Fruit fly (Drosophila melanogaster) whole organism, embryonic: ENCODE measurements around the gene asf1.

Experiments used
- Atf3 ChIP-seq: fragments of 200-800 bp; sonication (Bioruptor generic); optimal IDR thresholded peaks from 3 replicates; lab custom pipeline; 2016; ENCODE audit warnings: missing biosample characterization, missing genetic modification characterization
- Blimp-1 ChIP-seq: fragments of 200-800 bp; sonication (Bioruptor generic); optimal IDR thresholded peaks from 3 replicates; lab custom pipeline; 2018; ENCODE audit warnings: missing biosample characterization, missing genetic modification characterization, mild to moderate bottlenecking, moderate library complexity, missing genetic modification reagents
- CG10267 ChIP-seq: fragments of 200-800 bp; sonication (Bioruptor generic); optimal IDR thresholded peaks from 2 replicates; lab custom pipeline; 2018; ENCODE audit warnings: missing biosample characterization, mild to moderate bottlenecking, missing genetic modification characterization, moderate library complexity
- CG11504 ChIP-seq: fragments of 200-800 bp; sonication (Bioruptor generic); optimal IDR thresholded peaks from 3 replicates; lab custom pipeline; 2019; ENCODE audit warnings: missing biosample characterization, mild to moderate bottlenecking, missing genetic modification characterization, moderate library complexity
- CG11560 ChIP-seq: fragments of 200-800 bp; sonication (Bioruptor generic); IDR thresholded peaks from 3 replicates; pipeline ENCODE4 v1.3.6; 2022; ENCODE audit warnings: missing biosample characterization, missing genetic modification characterization
- CG15479 ChIP-seq: fragments of 200-800 bp; sonication (Bioruptor generic); optimal IDR thresholded peaks from 3 replicates; lab custom pipeline; 2019; ENCODE audit warnings: missing biosample characterization, mild to moderate bottlenecking, missing genetic modification characterization, moderate library complexity
- CG15601 ChIP-seq: fragments of 200-800 bp; sonication (Bioruptor generic); optimal IDR thresholded peaks from 3 replicates; lab custom pipeline; 2019; ENCODE audit warnings: missing biosample characterization, mild to moderate bottlenecking, missing genetic modification characterization, moderate library complexity
- CG16779 ChIP-seq: fragments of 200-800 bp; sonication (Bioruptor generic); IDR thresholded peaks from 2 replicates; pipeline ENCODE4 v1.3.6; 2022; ENCODE audit warnings: missing biosample characterization, missing genetic modification characterization
- CG16813 ChIP-seq: fragments of 200-800 bp; sonication (Bioruptor generic); IDR thresholded peaks from 3 replicates; pipeline ENCODE4 v1.3.6; 2022; ENCODE audit warnings: missing biosample characterization, missing genetic modification characterization; ENCODE audit not compliant: partially characterized antibody
- CG1792 ChIP-seq: fragments of 200-800 bp; sonication (Bioruptor generic); optimal IDR thresholded peaks from 2 replicates; lab custom pipeline; 2016; ENCODE audit warnings: missing biosample characterization, missing genetic modification characterization
- CG18011 ChIP-seq: fragments of 200-800 bp; sonication (Bioruptor generic); optimal IDR thresholded peaks from 2 replicates; lab custom pipeline; 2017; ENCODE audit warnings: missing biosample characterization, missing genetic modification characterization, mild to moderate bottlenecking, moderate library complexity, missing genotype
- CG18262 ChIP-seq: fragments of 200-800 bp; optimal IDR thresholded peaks from 3 replicates; lab custom pipeline; 2019; ENCODE audit warnings: missing biosample characterization, mild to moderate bottlenecking, missing genetic modification characterization, moderate library complexity
- CG18764 ChIP-seq: fragments of 200-800 bp; sonication (Bioruptor generic); optimal IDR thresholded peaks from 3 replicates; lab custom pipeline; 2016; ENCODE audit warnings: missing biosample characterization, missing genetic modification characterization
- CG3407 ChIP-seq: fragments of 200-800 bp; sonication (Bioruptor generic); optimal IDR thresholded peaks from 2 replicates; lab custom pipeline; 2018; ENCODE audit warnings: missing biosample characterization, mild to moderate bottlenecking, missing genetic modification characterization
- CG3995 ChIP-seq: fragments of 200-800 bp; sonication (Bioruptor generic); optimal IDR thresholded peaks from 3 replicates; lab custom pipeline; 2016; ENCODE audit warnings: missing biosample characterization, missing genetic modification characterization
- CG6689 ChIP-seq: fragments of 200-800 bp; sonication (Bioruptor generic); IDR thresholded peaks from 2 replicates; pipeline ENCODE4 v1.3.6; 2022; ENCODE audit warnings: missing biosample characterization, missing genetic modification characterization
- CG6813 ChIP-seq: fragments of 200-800 bp; sonication (Bioruptor generic); optimal IDR thresholded peaks from 2 replicates; lab custom pipeline; 2017; ENCODE audit warnings: missing biosample characterization, missing genetic modification characterization, mild to moderate bottlenecking, moderate library complexity, missing genetic modification reagents
- CG6854 ChIP-seq: fragments of 200-800 bp; sonication (Bioruptor generic); optimal IDR thresholded peaks from 3 replicates; lab custom pipeline; 2017; ENCODE audit warnings: missing biosample characterization, mild to moderate bottlenecking, missing genetic modification characterization
- CG8359 ChIP-seq: fragments of 200-800 bp; sonication (Bioruptor generic); optimal IDR thresholded peaks from 2 replicates; lab custom pipeline; 2017; ENCODE audit warnings: missing biosample characterization, mild to moderate bottlenecking, missing genetic modification characterization, borderline replicate concordance
- CG9876 ChIP-seq: fragments of 200-800 bp; sonication (Bioruptor generic); optimal IDR thresholded peaks from 2 replicates; lab custom pipeline; 2016; ENCODE audit warnings: missing biosample characterization, missing genetic modification characterization
- CTCF ChIP-seq: fragments of 200-800 bp; sonication (Bioruptor generic); optimal IDR thresholded peaks from 2 replicates; lab custom pipeline; 2017; ENCODE audit warnings: missing biosample characterization, mild to moderate bottlenecking, missing genetic modification characterization, moderate library complexity
- CoRest ChIP-seq: fragments of 200-800 bp; sonication (Bioruptor generic); optimal IDR thresholded peaks from 3 replicates; lab custom pipeline; 2018; ENCODE audit warnings: missing biosample characterization, mild to moderate bottlenecking, missing genetic modification characterization, moderate library complexity
- Deaf1 ChIP-seq: fragments of 200-800 bp; optimal IDR thresholded peaks from 3 replicates; lab custom pipeline; 2019; ENCODE audit warnings: missing biosample characterization, mild to moderate bottlenecking, missing genetic modification characterization, moderate library complexity
- Dfd ChIP-seq, 2 experiments: fragments of >200 bp; optimal IDR thresholded peaks; 2 replicates each; lab custom pipeline; 2017; ENCODE audit warnings: missing biosample characterization in 2 of 2, missing genetic modification characterization in 2 of 2
- HHEX ChIP-seq: fragments of 200-800 bp; sonication (Bioruptor generic); optimal IDR thresholded peaks from 3 replicates; lab custom pipeline; 2017; ENCODE audit warnings: missing biosample characterization, mild to moderate bottlenecking, missing genetic modification characterization, missing genetic modification reagents
- Hmx ChIP-seq: fragments of 200-800 bp; sonication (Bioruptor generic); optimal IDR thresholded peaks from 2 replicates; lab custom pipeline; 2016; ENCODE audit warnings: missing biosample characterization, missing genetic modification characterization
- Nf-YA ChIP-seq: fragments of 200-800 bp; sonication (Bioruptor generic); IDR thresholded peaks from 2 replicates; pipeline ENCODE4 v1.3.6; 2022; ENCODE audit warnings: missing biosample characterization, missing genetic modification characterization
- Sin3A ChIP-seq: fragments of >200 bp; optimal IDR thresholded peaks from 2 replicates; lab custom pipeline; 2018
- Six4 ChIP-seq: fragments of 200-800 bp; sonication (Bioruptor generic); optimal IDR thresholded peaks from 2 replicates; lab custom pipeline; 2016; ENCODE audit warnings: missing biosample characterization, missing genetic modification characterization
- Xbp1 ChIP-seq: fragments of 200-800 bp; sonication (Bioruptor generic); optimal IDR thresholded peaks from 3 replicates; lab custom pipeline; 2016; ENCODE audit warnings: missing biosample characterization, mild to moderate bottlenecking, missing genetic modification characterization
- Xrp1 ChIP-seq: fragments of 200-800 bp; sonication (Bioruptor generic); IDR thresholded peaks from 2 replicates; pipeline ENCODE4 v1.3.6; 2022; ENCODE audit warnings: missing biosample characterization, missing genetic modification characterization
- chm ChIP-seq: fragments of 200-800 bp; sonication (Bioruptor generic); IDR thresholded peaks from 2 replicates; pipeline ENCODE4 v1.3.6; 2022; ENCODE audit warnings: missing biosample characterization, missing genetic modification characterization
- corto ChIP-seq: fragments of 200-800 bp; sonication (Bioruptor generic); optimal IDR thresholded peaks from 2 replicates; lab custom pipeline; 2016; ENCODE audit warnings: missing biosample characterization, mild to moderate bottlenecking, missing genetic modification characterization, moderate library complexity
- fru ChIP-seq: fragments of >200 bp; optimal IDR thresholded peaks from 2 replicates; lab custom pipeline; 2017
- gce ChIP-seq: fragments of 200-800 bp; sonication (Bioruptor generic); IDR thresholded peaks from 3 replicates; pipeline ENCODE4 v1.3.6; 2022; ENCODE audit warnings: missing biosample characterization, missing genetic modification characterization
- gem ChIP-seq: fragments of 200-800 bp; sonication (Bioruptor generic); optimal IDR thresholded peaks from 2 replicates; lab custom pipeline; 2019; ENCODE audit warnings: missing biosample characterization, mild to moderate bottlenecking, missing genetic modification characterization, moderate library complexity
- gsb-n ChIP-seq: fragments of 200-800 bp; sonication (Bioruptor generic); optimal IDR thresholded peaks from 3 replicates; lab custom pipeline; 2018; ENCODE audit warnings: missing biosample characterization, mild to moderate bottlenecking, missing genetic modification characterization
- hb ChIP-seq: fragments of 200-800 bp; sonication (Bioruptor generic); IDR thresholded peaks from 3 replicates; pipeline ENCODE4 v1.3.6; 2022; ENCODE audit warnings: missing biosample characterization, missing genetic modification characterization; ENCODE audit not compliant: partially characterized antibody
- hth ChIP-seq: fragments of >200 bp; optimal IDR thresholded peaks from 2 replicates; lab custom pipeline; 2017; ENCODE audit warnings: inconsistent platforms
- ind ChIP-seq: fragments of 200-800 bp; sonication (Bioruptor generic); optimal IDR thresholded peaks from 3 replicates; lab custom pipeline; 2016; ENCODE audit warnings: missing biosample characterization, missing genetic modification characterization
- mam ChIP-seq: fragments of 200-800 bp; sonication (Bioruptor generic); optimal IDR thresholded peaks from 3 replicates; lab custom pipeline; 2016; ENCODE audit warnings: missing biosample characterization, missing genetic modification characterization
- org-1 ChIP-seq: fragments of 200-800 bp; sonication (Bioruptor generic); optimal IDR thresholded peaks from 2 replicates; lab custom pipeline; 2017; ENCODE audit warnings: missing biosample characterization, missing genetic modification characterization
- otp ChIP-seq: fragments of 200-800 bp; sonication (Bioruptor generic); IDR thresholded peaks from 3 replicates; pipeline ENCODE4, ENCODE4 v1.3.6; 2022; ENCODE audit warnings: missing biosample characterization, missing genetic modification characterization
- p53 ChIP-seq: fragments of 200-800 bp; sonication (Bioruptor generic); optimal IDR thresholded peaks from 2 replicates; lab custom pipeline; 2016; ENCODE audit warnings: missing biosample characterization, missing genetic modification characterization
- prd ChIP-seq, 3 experiments: fragments of >200 bp in 2 of 3; fragments of 200-800 bp in 1 of 3; sonication (Bioruptor generic) in 1 of 3; optimal IDR thresholded peaks in 2 of 3; IDR thresholded peaks in 1 of 3; 2 replicates in 2 of 3; 3 replicates in 1 of 3; pipeline versions ENCODE4 v1.3.6 to Lab custom; 2017 to 2022; ENCODE audit warnings: missing biosample characterization in 1 of 3, missing genetic modification characterization in 1 of 3
- run ChIP-seq: fragments of 200-800 bp; sonication (Bioruptor generic); optimal IDR thresholded peaks from 3 replicates; lab custom pipeline; 2018; ENCODE audit warnings: missing biosample characterization, mild to moderate bottlenecking, missing genetic modification characterization
- sim ChIP-seq: fragments of 200-800 bp; sonication (Bioruptor generic); IDR thresholded peaks from 2 replicates; pipeline ENCODE4 v1.3.6; 2022; ENCODE audit warnings: missing biosample characterization, missing genetic modification characterization
- slbo ChIP-seq: fragments of 200-800 bp; sonication (Bioruptor generic); IDR thresholded peaks from 2 replicates; pipeline ENCODE4 v1.3.6; 2022; ENCODE audit warnings: missing biosample characterization, missing genetic modification characterization
- sob ChIP-seq: fragments of 200-800 bp; sonication (Bioruptor generic); IDR thresholded peaks from 2 replicates; pipeline ENCODE4 v1.3.6; 2022; ENCODE audit warnings: missing biosample characterization, missing genetic modification characterization
- ttk ChIP-seq: fragments of 200-800 bp; sonication (Bioruptor generic); IDR thresholded peaks from 2 replicates; pipeline ENCODE4 v2.1.2; 2022; ENCODE audit warnings: missing biosample characterization, missing genetic modification characterization
- tx ChIP-seq: fragments of 200-800 bp; sonication (Bioruptor generic); optimal IDR thresholded peaks from 2 replicates; lab custom pipeline; 2016; ENCODE audit warnings: missing biosample characterization, missing genetic modification characterization
- unpg ChIP-seq: fragments of 200-800 bp; sonication (Bioruptor generic); optimal IDR thresholded peaks from 3 replicates; lab custom pipeline; 2018; ENCODE audit warnings: missing biosample characterization, mild to moderate bottlenecking, missing genetic modification characterization, moderate library complexity

The asf1 gene

dm6 chr3L:19575650-19576049, 43.0 kb upstream of the asf1 start (continued):
- TF ChIP-seq sim (GFP tag; lab: Robert Waterston, UW), result no peak
- no peak for TF ChIP-seq Six4 (GFP tag; lab: Kevin White, UChicago)
- no peak for TF ChIP-seq p53 (GFP tag; lab: Kevin White, UChicago)
- TF ChIP-seq CG8359 (GFP tag; lab: Kevin White, UChicago), result peak; percentile 31
- TF ChIP-seq fru (lab: Kevin White, UChicago), result no peak
- no peak for TF ChIP-seq ind (GFP tag; lab: Kevin White, UChicago)
- TF ChIP-seq unpg (GFP tag; lab: Kevin White, UChicago), result peak; percentile 53
- peak; percentile 30 for TF ChIP-seq CG18262 (tag; lab: Kevin White, UChicago)
- TF ChIP-seq CG11504 (tag; lab: Kevin White, UChicago), result peak; percentile 36
- TF ChIP-seq mam (GFP tag; lab: Kevin White, UChicago), result no peak
- TF ChIP-seq CG9876 (GFP tag; lab: Kevin White, UChicago), result no peak
- no peak for TF ChIP-seq CG11560
- TF ChIP-seq sob (GFP tag; lab: Robert Waterston, UW), result 0 out of 2 replicates have a peak, but pooled peaks have one; percentile 28
- TF ChIP-seq gsb-n (tag; lab: Kevin White, UChicago), result peak; percentile 77
- no peak for TF ChIP-seq ttk (GFP tag; lab: Robert Waterston, UW)
- no peak for TF ChIP-seq corto
- peak; percentile 62 for TF ChIP-seq CG6813 (GFP tag; lab: Kevin White, UChicago)
- peak; percentile 8 for TF ChIP-seq Deaf1 (tag; lab: Kevin White, UChicago)
- no peak for TF ChIP-seq CG10267 (tag; lab: Kevin White, UChicago)
- TF ChIP-seq prd (optimal IDR thresholded peaks at IDR 0.05; lab: Kevin White, UChicago), result no peak
- no peak for TF ChIP-seq prd (GFP tag; IDR thresholded peaks at IDR 0.05; lab: Robert Waterston, UW)
- TF ChIP-seq hth (lab: Kevin White, UChicago), result no peak
- TF ChIP-seq Hmx, result no peak
- no peak for TF ChIP-seq CTCF (GFP tag; lab: Kevin White, UChicago)
- TF ChIP-seq gce (GFP tag; lab: Robert Waterston, UW), result no peak
- TF ChIP-seq CG16813 (GFP tag; lab: Robert Waterston, UW), result no peak
- no peak for TF ChIP-seq CG18764 (GFP tag; lab: Kevin White, UChicago)
- no peak; the same call in 2 of the 3 replicates for TF ChIP-seq otp (GFP tag; lab: Robert Waterston, UW)
- no peak for TF ChIP-seq CG3995 (GFP tag; lab: Kevin White, UChicago)
- TF ChIP-seq CG15601 (tag; lab: Kevin White, UChicago), result peak; percentile 74
- TF ChIP-seq gem (tag; lab: Kevin White, UChicago), result peak; percentile 50
- no peak for TF ChIP-seq Dfd (GFP tag; optimal IDR thresholded peaks at IDR 0.05; lab: Kevin White, UChicago)
- no peak for TF ChIP-seq hb (GFP tag; lab: Robert Waterston, UW)
- no peak for TF ChIP-seq CG18011 (GFP tag; lab: Kevin White, UChicago)
- no peak for TF ChIP-seq CG16779 (GFP tag; lab: Robert Waterston, UW)
- peak; percentile 47; the same call in 1 of the 2 replicates for TF ChIP-seq Xrp1
- TF ChIP-seq CG3407 (GFP tag; lab: Kevin White, UChicago), result peak; percentile 68
- peak; percentile 49 for TF ChIP-seq CG1792 (GFP tag; lab: Kevin White, UChicago)
- no peak for TF ChIP-seq Sin3A
- TF ChIP-seq slbo (GFP tag; lab: Robert Waterston, UW), result no peak
- peak; percentile 16 for TF ChIP-seq CG6854 (GFP tag; lab: Kevin White, UChicago)
- peak; percentile 13 for TF ChIP-seq CoRest (tag; lab: Kevin White, UChicago)
- no peak for TF ChIP-seq Xbp1 (GFP tag; lab: Kevin White, UChicago)
- TF ChIP-seq run (tag; lab: Kevin White, UChicago), result no peak
- peak; percentile 15; the same call in 1 of the 2 replicates for TF ChIP-seq CG6689 (GFP tag; lab: Robert Waterston, UW)
- no peak for TF ChIP-seq Atf3 (GFP tag; lab: Kevin White, UChicago)
- TF ChIP-seq tx (GFP tag; lab: Kevin White, UChicago), result no peak
- TF ChIP-seq chm (GFP tag; lab: Robert Waterston, UW), result peak; percentile 13; the same call in 1 of the 2 replicates
- TF ChIP-seq org-1, result peak; percentile 80
- TF ChIP-seq HHEX (GFP tag; lab: Kevin White, UChicago), result peak; percentile 43
- TF ChIP-seq Nf-YA (GFP tag; lab: Robert Waterston, UW), result no peak
- TF ChIP-seq CG15479, result no peak
- peak; percentile 39 for TF ChIP-seq Blimp-1 (GFP tag; lab: Kevin White, UChicago)
